Worm (Caenorhabditis elegans) whole organism, mixed stage, embryonic: ENCODE measurements around the gene pfkb-1.2.
A peak's percentile ranks its signal among the peaks of the same experiment; 100 is the strongest.

Source experiments
- M03D4.4 ChIP-seq: sonication (generic microtip); optimal IDR thresholded peaks from 2 replicates; lab custom pipeline; 2017; ENCODE audit warnings: mild to moderate bottlenecking, missing genetic modification characterization, missing compliant biosample characterization
- bed-3 ChIP-seq: fragments of 200-800 bp; sonication (Bioruptor generic); optimal IDR thresholded peaks from 3 replicates; lab custom pipeline; 2018; ENCODE audit warnings: mild to moderate bottlenecking, missing genetic modification characterization, moderate library complexity, missing compliant biosample characterization
- blmp-1 ChIP-seq: fragments of 150-350 bp; optimal IDR thresholded peaks from 2 replicates; lab custom pipeline; 2014; ENCODE audit warnings: missing biosample characterization, missing genetic modification characterization
- ceh-39 ChIP-seq: fragments of 150-350 bp; optimal IDR thresholded peaks from 2 replicates; lab custom pipeline; 2014; ENCODE audit warnings: missing biosample characterization, missing genetic modification characterization
- ceh-43 ChIP-seq: fragments of 200-800 bp; sonication (Bioruptor generic); optimal IDR thresholded peaks from 2 replicates; lab custom pipeline; 2018; ENCODE audit warnings: mild to moderate bottlenecking, missing genetic modification characterization, moderate library complexity, missing compliant biosample characterization
- ceh-83 ChIP-seq: fragments of 200-800 bp; sonication (Bioruptor generic); optimal IDR thresholded peaks from 2 replicates; lab custom pipeline; 2018; ENCODE audit warnings: mild to moderate bottlenecking, missing genetic modification characterization, missing compliant biosample characterization
- ces-1 ChIP-seq: fragments of 150-350 bp; optimal IDR thresholded peaks from 2 replicates; lab custom pipeline; 2014; ENCODE audit warnings: missing biosample characterization, missing genetic modification reagents, missing genetic modification characterization
- cnd-1 ChIP-seq: fragments of 200-800 bp; sonication (Bioruptor generic); optimal IDR thresholded peaks from 2 replicates; lab custom pipeline; 2018; ENCODE audit warnings: mild to moderate bottlenecking, missing genetic modification characterization, missing compliant biosample characterization
- elt-1 ChIP-seq: sonication (generic microtip); optimal IDR thresholded peaks from 2 replicates; lab custom pipeline; 2017; ENCODE audit warnings: missing genetic modification characterization, mild to moderate bottlenecking, missing compliant biosample characterization, antibody characterized with exemption, moderate library complexity, borderline replicate concordance; ENCODE audit not compliant: insufficient read depth
- elt-3 ChIP-seq: fragments of 150-350 bp; optimal IDR thresholded peaks from 2 replicates; lab custom pipeline; 2014; ENCODE audit warnings: missing biosample characterization, missing genetic modification characterization
- flh-1 ChIP-seq: fragments of 200-800 bp; sonication (Bioruptor generic); optimal IDR thresholded peaks from 2 replicates; lab custom pipeline; 2018; ENCODE audit warnings: mild to moderate bottlenecking, missing genetic modification characterization, moderate library complexity, missing compliant biosample characterization
- ham-2 ChIP-seq: fragments of 200-800 bp; sonication (Bioruptor generic); optimal IDR thresholded peaks from 2 replicates; lab custom pipeline; 2018; ENCODE audit warnings: mild to moderate bottlenecking, missing genetic modification characterization, missing compliant biosample characterization
- hlh-1 ChIP-seq: fragments of 150-350 bp; optimal IDR thresholded peaks from 2 replicates; lab custom pipeline; 2014; ENCODE audit warnings: missing biosample characterization, missing genetic modification reagents, missing genetic modification characterization
- lin-13 ChIP-seq: fragments of 150-350 bp; optimal IDR thresholded peaks from 2 replicates; lab custom pipeline; 2014; ENCODE audit warnings: missing biosample characterization, missing genetic modification characterization
- lin-32 ChIP-seq: fragments of 200-800 bp; sonication (Bioruptor generic); optimal IDR thresholded peaks from 2 replicates; lab custom pipeline; 2018; ENCODE audit warnings: mild to moderate bottlenecking, missing genetic modification characterization, missing compliant biosample characterization
- lsy-2 ChIP-seq: fragments of 150-350 bp; optimal IDR thresholded peaks from 2 replicates; lab custom pipeline; 2014; ENCODE audit warnings: missing biosample characterization, missing genetic modification characterization
- mab-5 ChIP-seq: fragments of 150-350 bp; optimal IDR thresholded peaks from 2 replicates; lab custom pipeline; 2014; ENCODE audit warnings: missing biosample characterization, missing genetic modification characterization
- mep-1 ChIP-seq: fragments of 150-350 bp; optimal IDR thresholded peaks from 2 replicates; lab custom pipeline; 2017; ENCODE audit warnings: missing biosample characterization, missing genetic modification reagents, missing genetic modification characterization, inconsistent platforms
- mls-2 ChIP-seq: sonication (generic microtip); optimal IDR thresholded peaks from 2 replicates; lab custom pipeline; 2016; ENCODE audit warnings: mild to moderate bottlenecking, missing genetic modification characterization, moderate library complexity, missing compliant biosample characterization
- nhr-12 ChIP-seq: fragments of 150-350 bp; optimal IDR thresholded peaks from 2 replicates; lab custom pipeline; 2014; ENCODE audit warnings: missing biosample characterization, missing genetic modification characterization
- nhr-2 ChIP-seq: fragments of 150-350 bp; optimal IDR thresholded peaks from 2 replicates; lab custom pipeline; 2014; ENCODE audit warnings: missing biosample characterization, missing genetic modification characterization
- nhr-28 ChIP-seq: fragments of 150-350 bp; optimal IDR thresholded peaks from 2 replicates; lab custom pipeline; 2014; ENCODE audit warnings: missing biosample characterization, missing genetic modification characterization
- nhr-76 ChIP-seq: sonication (generic microtip); optimal IDR thresholded peaks from 2 replicates; lab custom pipeline; 2017; ENCODE audit warnings: missing biosample characterization, missing genetic modification characterization
- pha-4 ChIP-seq: fragments of 150-350 bp; optimal IDR thresholded peaks from 2 replicates; lab custom pipeline; 2018; ENCODE audit warnings: missing biosample characterization, missing genetic modification reagents, missing genetic modification characterization
- sem-2 ChIP-seq: fragments of 200-800 bp; sonication (Bioruptor generic); optimal IDR thresholded peaks from 2 replicates; lab custom pipeline; 2018; ENCODE audit warnings: mild to moderate bottlenecking, missing genetic modification characterization, missing compliant biosample characterization
- snpc-4 ChIP-seq: fragments of 150-350 bp; optimal IDR thresholded peaks from 2 replicates; lab custom pipeline; 2014; ENCODE audit warnings: missing biosample characterization, missing genetic modification characterization
- sptf-1 ChIP-seq: sonication (generic microtip); optimal IDR thresholded peaks from 2 replicates; lab custom pipeline; 2017; ENCODE audit warnings: mild to moderate bottlenecking, missing genetic modification characterization, moderate library complexity, missing compliant biosample characterization
- tbx-8 ChIP-seq: fragments of 200-800 bp; sonication (Bioruptor generic); optimal IDR thresholded peaks from 2 replicates; lab custom pipeline; 2018; ENCODE audit warnings: mild to moderate bottlenecking, missing genetic modification characterization, moderate library complexity, missing compliant biosample characterization
- unc-62 ChIP-seq: fragments of 150-350 bp; optimal IDR thresholded peaks from 2 replicates; lab custom pipeline; 2014; ENCODE audit warnings: missing biosample characterization, missing genetic modification reagents, missing genetic modification characterization
- zip-8 ChIP-seq: fragments of 150-350 bp; optimal IDR thresholded peaks from 2 replicates; lab custom pipeline; 2014; ENCODE audit warnings: missing biosample characterization, missing genetic modification characterization
- ztf-11 ChIP-seq: fragments of 150-350 bp; optimal IDR thresholded peaks from 2 replicates; lab custom pipeline; 2014; ENCODE audit warnings: missing biosample characterization, missing genetic modification characterization

The pfkb-1.2 gene

DNA sequence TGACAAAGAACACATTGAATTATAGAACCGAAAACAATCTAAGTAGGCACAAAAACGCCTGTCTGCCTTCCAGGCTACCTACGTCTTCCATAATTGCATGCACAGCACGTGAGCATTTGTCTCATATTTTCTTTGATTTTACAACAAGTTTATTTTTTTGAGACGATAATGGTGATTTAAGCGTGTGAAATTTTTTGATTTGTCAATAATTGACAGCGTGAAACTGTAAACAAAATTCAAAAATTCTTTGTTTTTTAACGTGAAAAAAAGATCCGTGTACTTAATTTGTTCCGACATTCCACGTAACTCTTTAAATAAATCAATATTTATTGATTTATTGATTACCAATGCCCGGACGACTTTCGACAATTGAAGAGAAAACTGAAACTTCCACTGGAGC is 24.7 kb upstream of the pfkb-1.2 start, which contains the start of gene dhhc-13:
dhhc-13 (plus strand) TSS at position 301 of the 400 bp plus-strand sequence.
- TF ChIP-seq nhr-28 (tag; lab: Kevin White, UChicago), result no peak
- no peak for TF ChIP-seq blmp-1
- no peak for TF ChIP-seq ceh-83 (GFP tag; lab: Kevin White, UChicago)
- TF ChIP-seq lsy-2, result no peak
- no peak for TF ChIP-seq ceh-43 (GFP tag; lab: Kevin White, UChicago)

DNA sequence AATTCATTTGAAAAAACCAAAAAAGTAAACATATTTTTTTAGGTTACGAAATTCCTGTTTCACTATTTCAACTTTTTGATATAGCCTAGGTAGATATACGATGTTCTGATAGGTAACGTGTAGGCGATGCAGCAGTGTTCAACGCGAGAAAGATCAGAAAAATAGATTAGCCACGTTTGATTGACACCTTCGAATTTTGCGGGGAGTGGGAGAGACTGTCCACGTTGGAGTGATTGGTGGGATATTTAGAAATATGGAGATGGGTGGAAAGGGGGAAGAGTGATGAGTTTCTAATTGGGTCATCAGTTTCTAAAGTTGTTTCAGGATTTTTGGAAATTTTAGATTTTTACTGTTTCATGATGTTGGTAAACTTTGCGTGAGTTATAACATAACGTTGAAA is 18.6 kb upstream of the pfkb-1.2 start:
- TF ChIP-seq ceh-39 (no peak), unc-62 (peak; percentile 63)

- TF ChIP-seq zip-8 (tag; lab: Kevin White, UChicago) (no peak), elt-1 (tag; lab: Kevin White, UChicago) (peak; percentile 13), ztf-11 (tag; lab: Kevin White, UChicago) (no peak), lsy-2 (no peak), bed-3 (GFP tag; lab: Kevin White, UChicago) (no peak), ceh-83 (GFP tag; lab: Kevin White, UChicago) (no peak), mls-2 (tag; lab: Kevin White, UChicago) (no peak), ceh-39 (no peak), lin-13 (no peak)
Observed at ce11 chrIV:5924241-5924640, 17.5 kb upstream of the pfkb-1.2 start.

DNA sequence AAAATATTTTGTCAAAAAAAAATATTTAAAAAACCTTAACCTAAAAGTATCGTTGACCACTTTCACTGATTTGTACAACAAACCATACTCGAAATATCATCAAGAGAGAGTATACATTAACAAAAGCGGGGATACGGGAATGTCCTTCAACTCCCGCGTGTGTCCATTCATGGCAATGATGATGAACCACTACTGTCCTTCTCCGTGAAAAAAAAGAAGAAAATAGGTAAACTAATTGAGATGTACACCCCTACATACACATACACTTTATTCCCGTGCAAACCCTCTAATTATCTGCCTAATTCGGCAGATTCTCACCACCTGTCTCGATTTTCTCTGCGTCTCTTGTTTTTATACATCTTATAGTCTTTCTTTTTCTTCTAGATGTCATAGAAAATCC is 15.1 kb upstream of the pfkb-1.2 start:
- TF ChIP-seq mab-5 (tag; lab: Kevin White, UChicago) (no peak), M03D4.4 (no peak), pha-4 (tag; lab: Kevin White, UChicago) (no peak), ceh-39 (no peak), cnd-1 (tag; lab: Kevin White, UChicago) (peak; percentile 69), lin-32 (GFP tag; lab: Kevin White, UChicago) (no peak), bed-3 (GFP tag; lab: Kevin White, UChicago) (no peak), nhr-12 (tag; lab: Kevin White, UChicago) (no peak), nhr-28 (tag; lab: Kevin White, UChicago) (no peak), ces-1 (GFP tag; lab: Kevin White, UChicago) (peak; percentile 82), blmp-1 (peak; percentile 62), nhr-2 (tag; lab: Kevin White, UChicago) (no peak), ceh-43 (GFP tag; lab: Kevin White, UChicago) (peak; percentile 69), ham-2 (GFP tag; lab: Kevin White, UChicago) (no peak), sem-2 (GFP tag; lab: Kevin White, UChicago) (no peak), sptf-1 (tag; lab: Kevin White, UChicago) (peak; percentile 88)

DNA sequence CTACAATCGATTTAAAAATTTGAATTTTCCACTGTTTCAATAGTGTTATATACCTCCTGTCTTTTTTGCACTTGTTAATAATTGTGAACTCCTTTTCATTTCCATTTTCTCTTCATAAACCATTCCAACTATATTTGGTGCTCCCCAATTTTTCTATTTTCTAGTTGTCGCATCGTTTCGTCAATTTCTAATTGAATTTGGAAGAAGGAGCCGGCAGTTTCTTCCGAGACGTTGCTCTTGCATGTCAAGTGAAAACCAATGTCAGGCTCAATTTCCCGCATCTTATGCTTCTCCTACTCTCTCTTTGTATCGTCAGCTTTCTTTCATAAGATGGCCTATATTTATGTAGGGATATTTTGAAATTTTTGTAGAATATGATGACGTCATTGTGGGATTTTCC is 13.9 kb upstream of the pfkb-1.2 start:
- peak; percentile 95 for TF ChIP-seq ces-1 (GFP tag; lab: Kevin White, UChicago)
- TF ChIP-seq bed-3 (GFP tag; lab: Kevin White, UChicago), result no peak
- TF ChIP-seq, all 35 proteins: peak for 1

ce11 chrIV:5928957-5929356 is 12.8 kb upstream of the pfkb-1.2 start:
- TF ChIP-seq ceh-39 (no peak), lin-32 (GFP tag; lab: Kevin White, UChicago) (peak; percentile 58), nhr-12 (tag; lab: Kevin White, UChicago) (no peak), flh-1 (no peak), mab-5 (tag; lab: Kevin White, UChicago) (no peak), mep-1 (tag; lab: Kevin White, UChicago) (no peak), lin-13 (no peak)

- TF ChIP-seq flh-1, result no peak
- no peak for TF ChIP-seq ceh-39
Observed at ce11 chrIV:5930345-5930744, 11.4 kb upstream of the pfkb-1.2 start, which contains the start of gene lin-33. lin-33 (plus strand) TSS chrIV:5930645.

DNA sequence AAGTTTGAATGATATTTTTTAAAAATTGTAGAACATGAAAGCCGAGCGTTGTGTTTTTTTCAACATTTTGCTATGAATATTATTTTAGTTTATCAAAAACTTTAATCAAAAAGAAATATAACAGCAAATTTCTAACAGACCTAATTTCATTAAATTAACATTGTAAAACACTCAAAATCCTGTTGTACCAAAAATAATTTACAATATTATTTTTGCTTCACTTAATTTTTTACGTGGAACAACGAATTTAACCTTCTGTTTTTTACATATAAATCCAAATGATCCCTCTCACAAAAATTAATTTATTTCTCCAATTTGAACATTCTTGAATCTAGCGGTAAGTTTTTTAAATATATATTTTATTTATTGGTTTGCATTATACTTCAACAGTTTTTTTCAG is 7.7 kb upstream of the pfkb-1.2 start, which contains the start of gene H32C10.1:
H32C10.1 (plus strand) TSS at position 301 of the 400 bp plus-strand sequence.
- TF ChIP-seq ceh-43 (GFP tag; lab: Kevin White, UChicago) (no peak), ceh-39 (no peak), nhr-76 (tag; lab: Kevin White, UChicago) (no peak), mep-1 (tag; lab: Kevin White, UChicago) (no peak), nhr-28 (tag; lab: Kevin White, UChicago) (no peak), tbx-8 (GFP tag; lab: Kevin White, UChicago) (no peak), elt-1 (tag; lab: Kevin White, UChicago) (no peak), ces-1 (GFP tag; lab: Kevin White, UChicago) (no peak), hlh-1 (tag; lab: Kevin White, UChicago) (no peak), nhr-2 (tag; lab: Kevin White, UChicago) (no peak), elt-3 (tag; lab: Kevin White, UChicago) (no peak), snpc-4 (tag; lab: Kevin White, UChicago) (no peak), M03D4.4 (no peak), unc-62 (no peak), pha-4 (tag; lab: Kevin White, UChicago) (no peak)
